Fruit fly (Drosophila melanogaster) whole organism, embryonic: Measurements from ENCODE around the gene Cpr.

Source experiments
- Bgb ChIP-seq: fragments of 200-800 bp; sonication (Bioruptor generic); IDR thresholded peaks from 2 replicates; pipeline ENCODE4 v1.3.6; 2022; ENCODE audit warnings: missing biosample characterization, missing genetic modification characterization; ENCODE audit not compliant: partially characterized antibody
- CG15269 ChIP-seq: fragments of 200-800 bp; sonication (Bioruptor generic); optimal IDR thresholded peaks from 2 replicates; lab custom pipeline; 2018; ENCODE audit warnings: missing biosample characterization, mild to moderate bottlenecking, missing genetic modification characterization, moderate library complexity
- CG1529 ChIP-seq: fragments of 200-800 bp; sonication (Bioruptor generic); optimal IDR thresholded peaks from 3 replicates; lab custom pipeline; 2018; ENCODE audit warnings: missing biosample characterization, missing genetic modification characterization
- CG30431 ChIP-seq: fragments of 200-800 bp; sonication (Bioruptor generic); optimal IDR thresholded peaks from 2 replicates; lab custom pipeline; 2017; ENCODE audit warnings: missing biosample characterization, missing genetic modification characterization
- CG31388 ChIP-seq: fragments of 200-800 bp; sonication (Bioruptor generic); optimal IDR thresholded peaks from 2 replicates; lab custom pipeline; 2016; ENCODE audit warnings: missing biosample characterization, missing genetic modification characterization
- CG33213 ChIP-seq: fragments of 200-800 bp; sonication (Bioruptor generic); optimal IDR thresholded peaks from 3 replicates; lab custom pipeline; 2016; ENCODE audit warnings: missing biosample characterization, missing genetic modification characterization
- E2f2 ChIP-seq: fragments of 200-800 bp; sonication (Bioruptor generic); IDR thresholded peaks from 2 replicates; pipeline ENCODE4 v1.3.6; 2022; ENCODE audit warnings: missing biosample characterization, missing genetic modification characterization
- Lpt ChIP-seq: fragments of >200 bp; optimal IDR thresholded peaks from 2 replicates; lab custom pipeline; 2018; ENCODE audit warnings: missing biosample characterization, missing genetic modification characterization
- Optix ChIP-seq: fragments of 200-800 bp; sonication (Bioruptor generic); IDR thresholded peaks from 3 replicates; pipeline ENCODE4 v1.3.6; 2022; ENCODE audit warnings: missing biosample characterization, missing genetic modification characterization
- Side ChIP-seq: fragments of 200-800 bp; sonication (Bioruptor generic); optimal IDR thresholded peaks from 2 replicates; lab custom pipeline; 2016; ENCODE audit warnings: missing biosample characterization, missing genetic modification characterization
- br ChIP-seq: fragments of >200 bp; optimal IDR thresholded peaks from 2 replicates; lab custom pipeline; 2017
- cato ChIP-seq: fragments of 200-800 bp; sonication (Bioruptor generic); optimal IDR thresholded peaks from 2 replicates; lab custom pipeline; 2016; ENCODE audit warnings: missing biosample characterization, missing genetic modification characterization, borderline replicate concordance
- gcm2 ChIP-seq: fragments of 200-800 bp; sonication (Bioruptor generic); optimal IDR thresholded peaks from 2 replicates; lab custom pipeline; 2016; ENCODE audit warnings: missing biosample characterization, missing genetic modification characterization
- h ChIP-seq: fragments of >200 bp; optimal IDR thresholded peaks from 2 replicates; lab custom pipeline; 2017

DNA sequence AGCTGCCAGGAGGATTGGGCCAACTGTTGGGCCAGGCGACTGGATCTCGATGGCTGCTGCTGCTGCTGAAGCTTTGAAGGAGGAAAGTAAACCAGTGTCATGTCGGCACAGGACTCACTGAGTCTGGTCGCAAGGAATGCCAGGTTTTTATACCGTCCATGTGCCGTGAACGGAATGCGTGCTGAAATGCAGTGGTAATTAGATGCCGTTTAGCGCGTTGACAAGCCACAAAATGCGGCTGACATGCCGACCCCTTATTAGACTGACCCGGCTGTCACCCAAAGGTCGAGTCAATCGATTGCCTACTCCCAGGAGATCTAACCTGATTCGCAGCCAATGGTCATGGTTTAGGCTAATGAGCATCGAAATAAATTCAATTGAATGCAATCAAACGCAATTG, 15.6 kb downstream of the Cpr start, which contains the start of gene ppk7:
- no peak for TF ChIP-seq Optix (GFP tag; lab: Robert Waterston, UW)
- no peak for TF ChIP-seq CG33213 (GFP tag; lab: Kevin White, UChicago)
- TF ChIP-seq E2f2 (GFP tag; lab: Robert Waterston, UW), result no peak
- no peak for TF ChIP-seq h (lab: Kevin White, UChicago)
- TF ChIP-seq Side (GFP tag; lab: Kevin White, UChicago), result no peak
- no peak for TF ChIP-seq cato (GFP tag; lab: Kevin White, UChicago)
- no peak for TF ChIP-seq CG30431 (GFP tag; lab: Kevin White, UChicago)
- no peak for TF ChIP-seq CG31388 (GFP tag; lab: Kevin White, UChicago)
- TF ChIP-seq br (lab: Kevin White, UChicago), result no peak
- TF ChIP-seq gcm2 (GFP tag; lab: Kevin White, UChicago), result no peak
- TF ChIP-seq Lpt (GFP tag; lab: Kevin White, UChicago), result no peak
- no peak for TF ChIP-seq CG1529 (GFP tag; lab: Kevin White, UChicago)
- TF ChIP-seq Bgb (GFP tag; lab: Robert Waterston, UW), result no peak
- no peak for TF ChIP-seq CG15269 (tag; lab: Kevin White, UChicago)
